Fruit fly (Drosophila melanogaster): Measurements from ENCODE around the gene CG14042.

The CG14042 gene

dm6 chr2L:5086905-5087522 is 49.5 kb downstream of the CG14042 start (continued):
- TF ChIP-seq trem (tag; optimal IDR thresholded peaks at IDR 0.05): peak; percentile 67
- peak; percentile 55 for TF ChIP-seq Camta (GFP tag; optimal IDR thresholded peaks at IDR 0.05)
- TF ChIP-seq CG10431 (GFP tag; optimal IDR thresholded peaks at IDR 0.05): peak; percentile 27
- TF ChIP-seq CG14050 (GFP tag; IDR thresholded peaks at IDR 0.05): peak; percentile 26; the same call in 1 of the 3 replicates
- peak; percentile 62; the same call in 1 of the 2 replicates for TF ChIP-seq ara (GFP tag; IDR thresholded peaks at IDR 0.05)
- no peak for TF ChIP-seq CG2129 (GFP tag; IDR thresholded peaks at IDR 0.05; ENCODE audit: partially characterized antibody)
- peak; percentile 90 for TF ChIP-seq CG2678 (tag; optimal IDR thresholded peaks at IDR 0.05)
- TF ChIP-seq CG10274 (GFP tag; optimal IDR thresholded peaks at IDR 0.05): peak; percentile 96
- peak; percentile 50 for TF ChIP-seq E2f2 (GFP tag; IDR thresholded peaks at IDR 0.05)
- peak; percentile 77 for TF ChIP-seq CG15601 (tag; optimal IDR thresholded peaks at IDR 0.05)
- TF ChIP-seq Myb (GFP tag; optimal IDR thresholded peaks at IDR 0.05): peak; percentile 41
- TF ChIP-seq insv (GFP tag; optimal IDR thresholded peaks at IDR 0.05): no peak
- no peak for TF ChIP-seq Kr (GFP tag; optimal IDR thresholded peaks at IDR 0.05)
- TF ChIP-seq CG8765 (GFP tag; IDR thresholded peaks at IDR 0.05): no peak
- peak; percentile 54; the same call in 1 of the 3 replicates for TF ChIP-seq gce (GFP tag; IDR thresholded peaks at IDR 0.05)
- no peak for TF ChIP-seq MBD-R2 (GFP tag; IDR thresholded peaks at IDR 0.05)
- TF ChIP-seq Lhr (GFP tag; optimal IDR thresholded peaks at IDR 0.05): no peak
- TF ChIP-seq CG14860 (GFP tag; IDR thresholded peaks at IDR 0.05; ENCODE audit: partially characterized antibody): no peak
- no peak for TF ChIP-seq tll (GFP tag; optimal IDR thresholded peaks at IDR 0.05)
- TF ChIP-seq CG12155 (GFP tag; optimal IDR thresholded peaks at IDR 0.05): peak; percentile 53
- TF ChIP-seq corto (GFP tag; optimal IDR thresholded peaks at IDR 0.05): peak; percentile 54
- peak; percentile 66 for TF ChIP-seq ewg (GFP tag; optimal IDR thresholded peaks at IDR 0.05)
- peak; percentile 14 for TF ChIP-seq CG14965 (GFP tag; optimal IDR thresholded peaks at IDR 0.05; ENCODE audit: borderline replicate concordance)
- TF ChIP-seq Doc3 (GFP tag; IDR thresholded peaks at IDR 0.05; ENCODE audit: partially characterized antibody): no peak
- peak; percentile 81 for TF ChIP-seq slou (GFP tag; optimal IDR thresholded peaks at IDR 0.05)
- peak; percentile 32 for TF ChIP-seq ab (GFP tag; optimal IDR thresholded peaks at IDR 0.05)
- peak; percentile 65 for TF ChIP-seq dysf (GFP tag; IDR thresholded peaks at IDR 0.05)
- TF ChIP-seq CG7271 (tag; optimal IDR thresholded peaks at IDR 0.05): no peak
- peak; percentile 50 for TF ChIP-seq oc (tag; optimal IDR thresholded peaks at IDR 0.05)
- TF ChIP-seq CG6654 (GFP tag; optimal IDR thresholded peaks at IDR 0.05): peak; percentile 35
- no peak for TF ChIP-seq hbn (GFP tag; IDR thresholded peaks at IDR 0.05; ENCODE audit: partially characterized antibody)
- 0 out of 2 replicates have a peak, but pooled peaks have one; percentile 29 for TF ChIP-seq crol (GFP tag; IDR thresholded peaks at IDR 0.05)
- peak; percentile 54; the same call in 1 of the 2 replicates for TF ChIP-seq Rfx (GFP tag; IDR thresholded peaks at IDR 0.05)
- TF ChIP-seq CG3065 (GFP tag; optimal IDR thresholded peaks at IDR 0.05): no peak
- TF ChIP-seq tap (tag; optimal IDR thresholded peaks at IDR 0.05): peak; percentile 81
- no peak for TF ChIP-seq Adf1 (GFP tag; IDR thresholded peaks at IDR 0.05)
- peak; percentile 26 for TF ChIP-seq fu2 (GFP tag; optimal IDR thresholded peaks at IDR 0.05)
- TF ChIP-seq hth (optimal IDR thresholded peaks at IDR 0.05): no peak
- peak; percentile 51 to 89 for TF ChIP-seq Hr51 (GFP tag; optimal IDR thresholded peaks at IDR 0.05)
- TF ChIP-seq CG10321 (GFP tag; IDR thresholded peaks at IDR 0.05): no peak
- TF ChIP-seq cato (GFP tag; optimal IDR thresholded peaks at IDR 0.05; ENCODE audit: borderline replicate concordance): peak; percentile 53
- TF ChIP-seq ac (GFP tag; optimal IDR thresholded peaks at IDR 0.05): peak; percentile 43
- no peak for TF ChIP-seq hkb (optimal IDR thresholded peaks at IDR 0.05)
- peak; percentile 79 for TF ChIP-seq hkb (GFP tag; IDR thresholded peaks at IDR 0.05)
- no peak for TF ChIP-seq Oaz (GFP tag; IDR thresholded peaks at IDR 0.05)
- TF ChIP-seq CG32772 (GFP tag; IDR thresholded peaks at IDR 0.05): 0 out of 2 replicates have a peak, but pooled peaks have one; percentile 30
- TF ChIP-seq Deaf1 (tag; optimal IDR thresholded peaks at IDR 0.05): peak; percentile 61
- 0 out of 2 replicates have a peak, but pooled peaks have one; percentile 33 for TF ChIP-seq rib (GFP tag; IDR thresholded peaks at IDR 0.05)
- no peak for TF ChIP-seq CG7963 (GFP tag; IDR thresholded peaks at IDR 0.05; ENCODE audit: partially characterized antibody)
